Fruit fly (Drosophila melanogaster): ENCODE measurements around the gene CG15260.

Gene CG15260

DNA sequence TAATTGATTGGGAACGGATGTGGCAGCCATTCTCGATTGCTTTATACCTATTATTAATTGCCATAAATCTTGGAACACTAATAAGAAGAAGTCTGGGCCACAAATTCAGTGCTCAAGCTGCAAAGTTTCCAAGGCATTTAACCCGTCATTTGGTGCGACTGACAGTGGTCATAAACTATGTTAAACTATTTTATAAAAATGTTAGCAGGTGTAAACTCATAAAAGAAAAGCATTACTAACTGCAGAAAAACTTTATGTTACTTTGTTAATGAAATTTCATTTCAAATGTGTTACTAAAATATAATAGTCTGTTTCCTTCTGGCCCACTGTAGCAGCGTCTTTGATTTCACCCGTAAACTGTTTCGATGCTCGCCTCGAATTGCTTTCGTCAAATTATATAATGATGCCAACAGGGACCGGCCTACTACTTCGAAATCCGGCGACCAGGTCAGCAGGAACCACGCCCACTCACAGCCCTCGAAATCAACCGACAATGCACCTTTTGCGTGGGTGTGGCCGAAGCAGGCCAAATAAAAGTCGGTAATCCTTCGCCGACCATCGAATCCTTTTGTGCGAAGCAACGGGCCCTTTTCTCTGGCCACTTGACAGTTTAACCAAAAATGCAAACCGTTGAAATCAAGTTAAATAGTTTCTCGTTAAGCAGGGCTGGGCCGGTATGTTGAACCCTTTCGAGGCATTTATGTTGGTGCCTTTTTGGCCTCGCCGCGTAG is 33.7 kb upstream of the CG15260 start (continued):
- no peak for TF ChIP-seq CG2199 (GFP tag; IDR thresholded peaks at IDR 0.05)
- peak; percentile 28 for TF ChIP-seq gem (tag; optimal IDR thresholded peaks at IDR 0.05)
- no peak for TF ChIP-seq HLH54F (GFP tag; optimal IDR thresholded peaks at IDR 0.05)
- no peak for TF ChIP-seq ftz-f1 (GFP tag; optimal IDR thresholded peaks at IDR 0.05)
- TF ChIP-seq CG5180 (GFP tag; optimal IDR thresholded peaks at IDR 0.05), result no peak
- no peak for TF ChIP-seq CG4730 (GFP tag; IDR thresholded peaks at IDR 0.05)
- no peak for TF ChIP-seq tup (GFP tag; optimal IDR thresholded peaks at IDR 0.05)
- no peak for TF ChIP-seq Abd-B (GFP tag; optimal IDR thresholded peaks at IDR 0.05)
- TF ChIP-seq B-H2 (GFP tag; optimal IDR thresholded peaks at IDR 0.05), result no peak
- TF ChIP-seq run (tag; optimal IDR thresholded peaks at IDR 0.05), result no peak
- TF ChIP-seq Tbp (GFP tag; optimal IDR thresholded peaks at IDR 0.05), result no peak
- TF ChIP-seq fd3F (GFP tag; optimal IDR thresholded peaks at IDR 0.05), result no peak

DNA sequence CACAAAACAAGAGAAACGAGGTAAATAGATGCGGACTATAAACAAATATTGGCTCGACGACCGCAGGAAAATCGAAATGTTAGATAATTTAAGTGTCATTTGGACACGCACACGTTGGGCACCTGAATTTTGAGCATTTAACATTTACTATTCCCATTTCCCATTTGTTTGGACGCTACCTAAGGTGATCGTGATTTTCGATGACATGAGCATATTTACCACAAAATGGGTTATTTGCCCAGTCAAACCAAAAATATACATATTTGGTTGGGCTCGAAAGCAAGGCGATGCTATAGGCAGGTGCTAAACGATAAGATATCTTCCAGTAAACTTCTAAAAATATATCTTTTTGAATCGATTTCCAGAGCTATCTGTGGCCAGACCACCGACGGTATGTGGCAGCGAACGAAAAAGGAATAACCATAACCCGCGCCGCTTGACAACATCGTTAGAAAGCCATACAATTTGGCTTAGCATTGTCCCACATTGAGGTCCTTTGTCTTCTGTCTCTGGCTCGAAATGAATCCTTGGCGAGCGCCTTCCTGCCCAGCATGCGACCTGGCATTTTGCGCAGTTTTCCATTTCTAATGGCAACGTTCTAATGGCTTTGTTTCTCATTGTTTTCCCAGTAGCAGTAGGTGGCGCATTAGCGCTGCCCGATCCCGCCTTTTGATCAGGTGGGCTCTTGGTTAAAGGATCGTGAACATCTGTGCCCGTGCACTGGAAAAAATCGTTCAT is 32.2 kb upstream of the CG15260 start:
- TF ChIP-seq CG18262 (tag; optimal IDR thresholded peaks at IDR 0.05), result peak; percentile 28
- TF ChIP-seq grau (tag; optimal IDR thresholded peaks at IDR 0.05), result no peak
- no peak for TF ChIP-seq CG30403 (GFP tag; optimal IDR thresholded peaks at IDR 0.05)
- no peak for TF ChIP-seq CG16815 (GFP tag; optimal IDR thresholded peaks at IDR 0.05)
- no peak for TF ChIP-seq CG12942 (GFP tag; optimal IDR thresholded peaks at IDR 0.05)
- TF ChIP-seq Optix (GFP tag; IDR thresholded peaks at IDR 0.05), result no peak
- peak; percentile 32 for TF ChIP-seq CG7745 (tag; optimal IDR thresholded peaks at IDR 0.05)
- peak; percentile 72 for TF ChIP-seq CG33557 (GFP tag; optimal IDR thresholded peaks at IDR 0.05)
- TF ChIP-seq CG1603 (tag; optimal IDR thresholded peaks at IDR 0.05), result peak; percentile 46
- no peak for TF ChIP-seq sim (GFP tag; IDR thresholded peaks at IDR 0.05)
- no peak for TF ChIP-seq chm (GFP tag; IDR thresholded peaks at IDR 0.05)
- no peak for TF ChIP-seq CG11247 (GFP tag; IDR thresholded peaks at IDR 0.05)
- peak; percentile 4 for TF ChIP-seq CG7271 (tag; optimal IDR thresholded peaks at IDR 0.05)
- TF ChIP-seq Dref (GFP tag; IDR thresholded peaks at IDR 0.05), result no peak
- TF ChIP-seq CG2116 (GFP tag; optimal IDR thresholded peaks at IDR 0.05), result no peak
- TF ChIP-seq Mrtf (GFP tag; IDR thresholded peaks at IDR 0.05), result no peak
- no peak for TF ChIP-seq mirr (GFP tag; optimal IDR thresholded peaks at IDR 0.05)
- TF ChIP-seq Nf-YB (GFP tag; optimal IDR thresholded peaks at IDR 0.05), result peak; percentile 41
- no peak for TF ChIP-seq CG17912 (GFP tag; optimal IDR thresholded peaks at IDR 0.05)
- TF ChIP-seq sna (GFP tag; IDR thresholded peaks at IDR 0.05; ENCODE audit: partially characterized antibody), result no peak
- TF ChIP-seq Chrac-16 (GFP tag; optimal IDR thresholded peaks at IDR 0.05), result no peak
- TF ChIP-seq Spps (tag; optimal IDR thresholded peaks at IDR 0.05), result peak; percentile 18
- peak; percentile 46 for TF ChIP-seq CG8924 (tag; optimal IDR thresholded peaks at IDR 0.05)
- no peak for TF ChIP-seq CG16779 (GFP tag; IDR thresholded peaks at IDR 0.05)
- TF ChIP-seq Meics (GFP tag; optimal IDR thresholded peaks at IDR 0.05), result no peak
- no peak for TF ChIP-seq da (GFP tag; optimal IDR thresholded peaks at IDR 0.05)
- no peak for TF ChIP-seq lab (GFP tag; optimal IDR thresholded peaks at IDR 0.05)
- TF ChIP-seq maf-S (GFP tag; optimal IDR thresholded peaks at IDR 0.05), result no peak
- TF ChIP-seq onecut (GFP tag; IDR thresholded peaks at IDR 0.05), result no peak
- peak; percentile 93 for TF ChIP-seq CG15696 (tag; optimal IDR thresholded peaks at IDR 0.05)
- no peak for TF ChIP-seq CHES-1-like (GFP tag; optimal IDR thresholded peaks at IDR 0.05)
- TF ChIP-seq org-1 (GFP tag; optimal IDR thresholded peaks at IDR 0.05), result no peak
- no peak for TF ChIP-seq CG13287 (GFP tag; IDR thresholded peaks at IDR 0.05; ENCODE audit: partially characterized antibody)
- TF ChIP-seq Kr (GFP tag; optimal IDR thresholded peaks at IDR 0.05), result peak; percentile 85
- TF ChIP-seq wdn (GFP tag; IDR thresholded peaks at IDR 0.05), result no peak
- TF ChIP-seq gem (tag; optimal IDR thresholded peaks at IDR 0.05), result peak; percentile 36
- no peak for TF ChIP-seq Hand (GFP tag; optimal IDR thresholded peaks at IDR 0.05)

All from whole organism, embryonic.